Worm (Caenorhabditis elegans) whole organism, L4/young adult: ENCODE data around the gene msp-79.

Experiments used
- W03F9.2 ChIP-seq: fragments of 150-350 bp; optimal IDR thresholded peaks from 2 replicates; lab custom pipeline; 2014; ENCODE audit warnings: missing biosample characterization, missing genetic modification characterization
- him-1 ChIP-seq: sonication (generic microtip); optimal IDR thresholded peaks from 2 replicates; lab custom pipeline; 2016; ENCODE audit warnings: missing genotype, missing genetic modification reagents, missing genetic modification characterization, missing compliant biosample characterization

- TF ChIP-seq him-1 (tag; lab: Kevin White, UChicago) (no peak), W03F9.2 (tag; lab: Kevin White, UChicago) (no peak)
Measured at ce11 chrIV:9773441-9773840, 6.5 kb upstream of the msp-79 start.
